Worm (Caenorhabditis elegans): ENCODE data around the gene Y39A3B.8.

Gene Y39A3B.8

ce11 chrIII:1989940-1990339 lies 2.1 kb downstream of the Y39A3B.8 start:
- no peak for TF ChIP-seq mab-5 (tag; optimal IDR thresholded peaks at IDR 0.05)
- no peak for TF ChIP-seq unc-120 (tag; optimal IDR thresholded peaks at IDR 0.05; ENCODE audit: poor library complexity, severe bottlenecking)
- no peak for TF ChIP-seq sptf-1 (tag; optimal IDR thresholded peaks at IDR 0.05)
- no peak for TF ChIP-seq M03D4.4 (tag; optimal IDR thresholded peaks at IDR 0.05)
- TF ChIP-seq tbx-8 (GFP tag; optimal IDR thresholded peaks at IDR 0.05), result no peak
- no peak for TF ChIP-seq lin-32 (GFP tag; optimal IDR thresholded peaks at IDR 0.05)
- no peak for TF ChIP-seq elt-1 (tag; optimal IDR thresholded peaks at IDR 0.05; ENCODE audit: borderline replicate concordance, insufficient read depth)
- TF ChIP-seq unc-62 (GFP tag; optimal IDR thresholded peaks at IDR 0.05), result no peak
- TF ChIP-seq nhr-2 (tag; optimal IDR thresholded peaks at IDR 0.05), result no peak
- no peak for TF ChIP-seq drap-1 (GFP tag; optimal IDR thresholded peaks at IDR 0.05)
- TF ChIP-seq mep-1 (tag; optimal IDR thresholded peaks at IDR 0.05), result no peak
- TF ChIP-seq nhr-12 (tag; optimal IDR thresholded peaks at IDR 0.05), result no peak
- no peak for TF ChIP-seq mls-2 (tag; optimal IDR thresholded peaks at IDR 0.05)
- TF ChIP-seq ceh-83 (GFP tag; optimal IDR thresholded peaks at IDR 0.05), result no peak
- no peak for TF ChIP-seq hlh-1 (tag; optimal IDR thresholded peaks at IDR 0.05)
- TF ChIP-seq pha-4 (tag; optimal IDR thresholded peaks at IDR 0.05), result no peak
- no peak for TF ChIP-seq unc-39 (tag; optimal IDR thresholded peaks at IDR 0.05)

- TF ChIP-seq unc-62 (GFP tag; optimal IDR thresholded peaks at IDR 0.05) (no peak), blmp-1 (tag; optimal IDR thresholded peaks at IDR 0.05) (no peak), nhr-76 (tag; optimal IDR thresholded peaks at IDR 0.05) (no peak), ces-1 (GFP tag; optimal IDR thresholded peaks at IDR 0.05) (no peak), unc-120 (tag; optimal IDR thresholded peaks at IDR 0.05; ENCODE audit: poor library complexity, severe bottlenecking) (no peak), mab-5 (tag; optimal IDR thresholded peaks at IDR 0.05) (no peak), pha-4 (tag; optimal IDR thresholded peaks at IDR 0.05) (no peak), zip-8 (tag; optimal IDR thresholded peaks at IDR 0.05) (no peak)
Observed at ce11 chrIII:1997569-1997968, 9.8 kb downstream of the Y39A3B.8 start, which contains the start of gene lgc-42. lgc-42 (plus strand) TSS chrIII:1997869.

ce11 chrIII:2001210-2001609 lies 13.4 kb downstream of the Y39A3B.8 start:
- no peak for TF ChIP-seq unc-120 (tag; optimal IDR thresholded peaks at IDR 0.05; ENCODE audit: poor library complexity, severe bottlenecking)
- TF ChIP-seq elt-1 (tag; optimal IDR thresholded peaks at IDR 0.05; ENCODE audit: borderline replicate concordance, insufficient read depth), result no peak
- TF ChIP-seq nhr-2 (tag; optimal IDR thresholded peaks at IDR 0.05), result no peak
- no peak for TF ChIP-seq drap-1 (GFP tag; optimal IDR thresholded peaks at IDR 0.05)
- TF ChIP-seq unc-62 (GFP tag; optimal IDR thresholded peaks at IDR 0.05), result no peak
- TF ChIP-seq lin-32 (GFP tag; optimal IDR thresholded peaks at IDR 0.05), result no peak
- TF ChIP-seq lsy-2 (tag; optimal IDR thresholded peaks at IDR 0.05), result no peak

- TF ChIP-seq elt-1 (tag; optimal IDR thresholded peaks at IDR 0.05; ENCODE audit: borderline replicate concordance, insufficient read depth) (no peak), M03D4.4 (tag; optimal IDR thresholded peaks at IDR 0.05) (no peak), zip-8 (tag; optimal IDR thresholded peaks at IDR 0.05) (no peak), ces-1 (GFP tag; optimal IDR thresholded peaks at IDR 0.05) (no peak), ham-2 (GFP tag; optimal IDR thresholded peaks at IDR 0.05) (no peak), nhr-76 (tag; optimal IDR thresholded peaks at IDR 0.05) (no peak), unc-62 (GFP tag; optimal IDR thresholded peaks at IDR 0.05) (no peak), nhr-2 (tag; optimal IDR thresholded peaks at IDR 0.05) (no peak), cnd-1 (tag; optimal IDR thresholded peaks at IDR 0.05) (no peak), elt-3 (tag; optimal IDR thresholded peaks at IDR 0.05) (no peak), unc-120 (tag; optimal IDR thresholded peaks at IDR 0.05; ENCODE audit: poor library complexity, severe bottlenecking) (no peak), ceh-83 (GFP tag; optimal IDR thresholded peaks at IDR 0.05) (no peak), lin-13 (tag; optimal IDR thresholded peaks at IDR 0.05) (no peak), nhr-28 (tag; optimal IDR thresholded peaks at IDR 0.05) (no peak), lsy-2 (tag; optimal IDR thresholded peaks at IDR 0.05) (no peak), mep-1 (tag; optimal IDR thresholded peaks at IDR 0.05) (no peak), blmp-1 (tag; optimal IDR thresholded peaks at IDR 0.05) (no peak)
Observed at ce11 chrIII:2005729-2006128, 17.9 kb downstream of the Y39A3B.8 start, which contains the start of gene Y39A3B.1. Y39A3B.1 (plus strand) TSS chrIII:2006029.

- TF ChIP-seq elt-3 (tag; optimal IDR thresholded peaks at IDR 0.05) (no peak), unc-39 (tag; optimal IDR thresholded peaks at IDR 0.05) (no peak), hlh-1 (tag; optimal IDR thresholded peaks at IDR 0.05) (no peak), nhr-76 (tag; optimal IDR thresholded peaks at IDR 0.05) (no peak), elt-1 (tag; optimal IDR thresholded peaks at IDR 0.05; ENCODE audit: borderline replicate concordance, insufficient read depth) (no peak), blmp-1 (tag; optimal IDR thresholded peaks at IDR 0.05) (no peak), lsy-2 (tag; optimal IDR thresholded peaks at IDR 0.05) (no peak), unc-62 (GFP tag; optimal IDR thresholded peaks at IDR 0.05) (no peak), pha-4 (tag; optimal IDR thresholded peaks at IDR 0.05) (no peak), sptf-1 (tag; optimal IDR thresholded peaks at IDR 0.05) (no peak), drap-1 (GFP tag; optimal IDR thresholded peaks at IDR 0.05) (no peak)
Observed at ce11 chrIII:2006937-2007336, 19.1 kb downstream of the Y39A3B.8 start.

ce11 chrIII:2008334-2008733 lies 20.5 kb downstream of the Y39A3B.8 start:
- no peak for TF ChIP-seq ces-1 (GFP tag; optimal IDR thresholded peaks at IDR 0.05)
- TF ChIP-seq flh-1 (GFP tag; optimal IDR thresholded peaks at IDR 0.05), result no peak
- no peak for TF ChIP-seq pha-4 (tag; optimal IDR thresholded peaks at IDR 0.05)
- no peak for TF ChIP-seq tbx-8 (GFP tag; optimal IDR thresholded peaks at IDR 0.05)
- no peak for TF ChIP-seq unc-120 (tag; optimal IDR thresholded peaks at IDR 0.05; ENCODE audit: poor library complexity, severe bottlenecking)
- TF ChIP-seq zip-8 (tag; optimal IDR thresholded peaks at IDR 0.05), result no peak
- no peak for TF ChIP-seq drap-1 (GFP tag; optimal IDR thresholded peaks at IDR 0.05)
- TF ChIP-seq nhr-12 (tag; optimal IDR thresholded peaks at IDR 0.05), result no peak
- no peak for TF ChIP-seq unc-39 (tag; optimal IDR thresholded peaks at IDR 0.05)
- no peak for TF ChIP-seq lin-32 (GFP tag; optimal IDR thresholded peaks at IDR 0.05)
